Worm (Caenorhabditis elegans) whole organism, L4 larva: ENCODE data around the gene nhr-269.

ENCODE experiments used
- ama-1 ChIP-seq: fragments of 150-350 bp; optimal IDR thresholded peaks from 2 replicates; lab custom pipeline; 2014; ENCODE audit warnings: inconsistent platforms, mixed read lengths
- ceh-82 ChIP-seq: sonication (generic microtip); optimal IDR thresholded peaks from 2 replicates; lab custom pipeline; 2017; ENCODE audit warnings: missing biosample characterization, missing genetic modification characterization
- nhr-28 ChIP-seq: fragments of 150-350 bp; optimal IDR thresholded peaks from 2 replicates; lab custom pipeline; 2014; ENCODE audit warnings: missing biosample characterization, missing genetic modification characterization
- pqm-1 ChIP-seq: sonication (generic microtip); optimal IDR thresholded peaks from 2 replicates; lab custom pipeline; 2017; ENCODE audit warnings: missing biosample characterization, missing genetic modification characterization
- zip-11 ChIP-seq: fragments of 200-800 bp; sonication (Bioruptor generic); IDR thresholded peaks from 2 replicates; pipeline ENCODE4 v1.3.6; 2022; ENCODE audit warnings: missing genetic modification characterization, missing compliant biosample characterization
- ztf-11 ChIP-seq: fragments of 150-350 bp; optimal IDR thresholded peaks from 2 replicates; lab custom pipeline; 2014; ENCODE audit warnings: missing biosample characterization, missing genetic modification characterization

DNA sequence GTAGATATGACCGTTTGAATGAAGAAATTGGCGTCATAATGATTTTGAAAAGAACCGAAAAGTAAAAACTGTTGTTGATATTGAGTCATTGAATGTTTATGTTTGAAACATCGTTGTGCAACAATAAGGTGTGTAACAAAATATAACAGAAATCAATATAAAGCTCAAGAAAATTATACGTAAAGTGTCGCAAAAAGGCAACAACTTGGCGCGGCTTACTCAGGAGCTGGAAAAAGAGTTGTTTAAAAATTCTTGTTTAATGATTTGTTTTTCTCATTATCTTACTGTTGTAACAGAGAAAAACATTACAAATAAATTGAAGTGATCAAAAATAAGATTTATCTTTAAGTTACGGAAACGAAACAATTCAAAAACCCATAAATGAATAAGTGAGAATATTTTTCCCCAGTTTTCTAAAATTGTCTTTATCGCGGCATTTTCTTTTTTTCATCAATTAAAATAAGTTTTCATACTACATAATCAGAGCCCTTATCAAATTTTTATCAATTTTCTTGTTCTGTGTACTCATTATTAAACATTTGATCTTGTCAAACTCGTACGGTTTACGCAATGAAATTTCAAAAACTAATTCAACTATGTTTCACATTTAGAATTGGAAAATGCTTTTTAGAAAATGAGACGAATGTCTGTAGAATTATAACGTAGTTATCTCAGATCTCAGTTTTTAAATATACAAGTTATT lies 41.7 kb downstream of the nhr-269 start, which contains the start of gene ZK1037.6:
- TF ChIP-seq nhr-28 (tag; lab: Kevin White, UChicago) (peak; percentile 0), zip-11 (GFP tag; lab: Robert Waterston, UW) (no peak), ceh-82 (tag; lab: Kevin White, UChicago) (no peak), ama-1 (no peak), ztf-11 (tag; lab: Kevin White, UChicago) (no peak), pqm-1 (tag; lab: Kevin White, UChicago) (peak; percentile 9)
